Worm (Caenorhabditis elegans) whole organism, L1 larva: ENCODE data around the gene clec-180.

ENCODE experiments used
- C04F5.9 ChIP-seq: sonication (generic microtip); optimal IDR thresholded peaks from 2 replicates; lab custom pipeline; 2016; ENCODE audit warnings: missing genetic modification characterization, missing compliant biosample characterization
- C16A3.4 ChIP-seq: fragments of 150-350 bp; optimal IDR thresholded peaks from 2 replicates; lab custom pipeline; 2014; ENCODE audit warnings: missing biosample characterization, missing genetic modification characterization
- C34B4.2 ChIP-seq: sonication (generic microtip); optimal IDR thresholded peaks from 2 replicates; lab custom pipeline; 2017; ENCODE audit warnings: mild to moderate bottlenecking, missing genetic modification characterization, missing compliant biosample characterization
- F16B12.6 ChIP-seq: fragments of 150-350 bp; optimal IDR thresholded peaks from 2 replicates; lab custom pipeline; 2014; ENCODE audit warnings: missing biosample characterization, missing genetic modification characterization
- alr-1 ChIP-seq: fragments of 200-800 bp; sonication (Bioruptor generic); optimal IDR thresholded peaks from 2 replicates; lab custom pipeline; 2018; ENCODE audit warnings: borderline replicate concordance, mild to moderate bottlenecking, missing genetic modification characterization, missing compliant biosample characterization
- ama-1 ChIP-seq: fragments of 150-350 bp; optimal IDR thresholded peaks from 2 replicates; lab custom pipeline; 2014
- blmp-1 ChIP-seq: fragments of 150-350 bp; optimal IDR thresholded peaks from 2 replicates; lab custom pipeline; 2014; ENCODE audit warnings: missing biosample characterization, missing genetic modification characterization
- ceh-63 ChIP-seq: fragments of 200-800 bp; sonication (Bioruptor generic); optimal IDR thresholded peaks from 2 replicates; lab custom pipeline; 2018; ENCODE audit warnings: mild to moderate bottlenecking, missing genetic modification characterization, missing compliant biosample characterization
- ces-1 ChIP-seq: fragments of 150-350 bp; optimal IDR thresholded peaks from 2 replicates; lab custom pipeline; 2014; ENCODE audit warnings: missing biosample characterization, missing genetic modification reagents, missing genetic modification characterization
- dsc-1 ChIP-seq: sonication (generic microtip); optimal IDR thresholded peaks from 2 replicates; lab custom pipeline; 2016; ENCODE audit warnings: mild to moderate bottlenecking, missing genetic modification characterization, missing compliant biosample characterization
- efl-1 ChIP-seq, 4 experiments: fragments of 150-350 bp; optimal IDR thresholded peaks in 3 of 4; peaks in 1 of 4; 1 replicate in 1 of 4; 2 replicates in 3 of 4; lab custom pipeline; 2014; ENCODE audit warnings: missing biosample characterization in 2 of 4, missing genetic modification characterization in 2 of 4, missing genetic modification reagents in 2 of 4
- egl-27 ChIP-seq, 2 experiments: fragments of 150-350 bp in 1 of 2; sonication (generic microtip); optimal IDR thresholded peaks; 3 replicates each; lab custom pipeline; 2017 to 2018; ENCODE audit warnings: missing biosample characterization in 2 of 2, missing genetic modification characterization in 2 of 2, missing genetic modification reagents in 2 of 2
- elt-2 ChIP-seq: sonication (generic microtip); optimal IDR thresholded peaks from 2 replicates; lab custom pipeline; 2016; ENCODE audit warnings: missing genetic modification characterization, mild to moderate bottlenecking, inconsistent platforms, missing compliant biosample characterization, missing genetic modification reagents
- elt-3 ChIP-seq, 6 experiments: fragments of 150-350 bp in 1 of 6; sonication (generic microtip); optimal IDR thresholded peaks; 2 replicates each; lab custom pipeline; 2017 to 2018; ENCODE audit warnings: missing biosample characterization in 6 of 6, missing genetic modification characterization in 6 of 6, inconsistent platforms in 1 of 6
- fos-1 ChIP-seq: fragments of 150-350 bp; optimal IDR thresholded peaks from 2 replicates; lab custom pipeline; 2014; ENCODE audit warnings: missing biosample characterization, missing genetic modification characterization
- hlh-4 ChIP-seq: sonication (generic microtip); optimal IDR thresholded peaks from 2 replicates; lab custom pipeline; 2016; ENCODE audit warnings: mild to moderate bottlenecking, missing genetic modification characterization, missing compliant biosample characterization
- hpl-2 ChIP-seq: fragments of 150-350 bp; optimal IDR thresholded peaks from 2 replicates; lab custom pipeline; 2014; ENCODE audit warnings: missing biosample characterization, missing genetic modification reagents, missing genetic modification characterization
- irx-1 ChIP-seq: sonication (generic microtip); optimal IDR thresholded peaks from 2 replicates; lab custom pipeline; 2016; ENCODE audit warnings: missing genetic modification characterization, missing compliant biosample characterization
- isw-1 ChIP-seq: fragments of 200-800 bp; sonication (Bioruptor generic); IDR thresholded peaks from 2 replicates; pipeline ENCODE4 v1.3.6; 2022; ENCODE audit warnings: missing genetic modification characterization, missing compliant biosample characterization
- jun-1 ChIP-seq: fragments of 150-350 bp; optimal IDR thresholded peaks from 2 replicates; lab custom pipeline; 2014; ENCODE audit warnings: missing biosample characterization, missing genetic modification reagents, missing genetic modification characterization
- lin-14 ChIP-seq: fragments of 200-800 bp; sonication (Bioruptor generic); optimal IDR thresholded peaks from 2 replicates; lab custom pipeline; 2018; ENCODE audit warnings: mild to moderate bottlenecking, missing genetic modification characterization, moderate library complexity, missing compliant biosample characterization
- lin-15B ChIP-seq: fragments of 150-350 bp; sonication (generic microtip); optimal IDR thresholded peaks from 3 replicates; lab custom pipeline; 2014; ENCODE audit warnings: missing biosample characterization, missing genetic modification characterization
- lin-35 ChIP-seq, 2 experiments: fragments of 150-350 bp; optimal IDR thresholded peaks; 2 replicates each; lab custom pipeline; 2014; ENCODE audit warnings: missing biosample characterization in 2 of 2, missing genetic modification characterization in 2 of 2, missing genetic modification reagents in 2 of 2
- lir-3 ChIP-seq: sonication (generic microtip); optimal IDR thresholded peaks from 2 replicates; lab custom pipeline; 2016; ENCODE audit warnings: mild to moderate bottlenecking, missing genetic modification characterization, moderate library complexity, missing compliant biosample characterization; ENCODE audit not compliant: poor library complexity
- lsy-2 ChIP-seq, 2 experiments: fragments of 150-350 bp; optimal IDR thresholded peaks; 2 replicates each; lab custom pipeline; 2014; ENCODE audit warnings: missing biosample characterization in 2 of 2, missing genetic modification characterization in 2 of 2
- mep-1 ChIP-seq: fragments of 150-350 bp; optimal IDR thresholded peaks from 2 replicates; lab custom pipeline; 2014; ENCODE audit warnings: missing biosample characterization, missing genetic modification characterization
- nhr-11 ChIP-seq: fragments of 150-350 bp; optimal IDR thresholded peaks from 2 replicates; lab custom pipeline; 2014; ENCODE audit warnings: missing biosample characterization, missing genetic modification characterization
- nhr-20 ChIP-seq: sonication (generic microtip); optimal IDR thresholded peaks from 2 replicates; lab custom pipeline; 2016; ENCODE audit warnings: mild to moderate bottlenecking, missing genetic modification characterization, missing compliant biosample characterization
- nhr-71 ChIP-seq: sonication (generic microtip); optimal IDR thresholded peaks from 2 replicates; lab custom pipeline; 2016; ENCODE audit warnings: mild to moderate bottlenecking, missing genetic modification characterization, moderate library complexity, missing compliant biosample characterization
- nhr-77 ChIP-seq: fragments of 150-350 bp; optimal IDR thresholded peaks from 2 replicates; lab custom pipeline; 2014; ENCODE audit warnings: missing biosample characterization, missing genetic modification characterization
- nhr-84 ChIP-seq: sonication (generic microtip); optimal IDR thresholded peaks from 2 replicates; lab custom pipeline; 2017; ENCODE audit warnings: missing biosample characterization, missing genetic modification characterization
- nhr-85 ChIP-seq: sonication (generic microtip); peaks from one replicate; lab custom pipeline; 2016; ENCODE audit warnings: missing genetic modification characterization, inconsistent platforms, missing compliant biosample characterization
- nhr-90 ChIP-seq: sonication (generic microtip); optimal IDR thresholded peaks from 2 replicates; lab custom pipeline; 2016; ENCODE audit warnings: mild to moderate bottlenecking, missing genetic modification characterization, missing compliant biosample characterization; ENCODE audit not compliant: poor library complexity
- pax-3 ChIP-seq: fragments of 200-800 bp; sonication (Bioruptor generic); optimal IDR thresholded peaks from 2 replicates; lab custom pipeline; 2018; ENCODE audit warnings: mild to moderate bottlenecking, missing genetic modification characterization, moderate library complexity, missing compliant biosample characterization
- pqm-1 ChIP-seq: sonication (generic microtip); optimal IDR thresholded peaks from 3 replicates; lab custom pipeline; 2017; ENCODE audit warnings: missing biosample characterization, missing genetic modification characterization
- rnt-1 ChIP-seq: sonication (generic microtip); optimal IDR thresholded peaks from 2 replicates; lab custom pipeline; 2016; ENCODE audit warnings: mild to moderate bottlenecking, missing genetic modification characterization, moderate library complexity, missing compliant biosample characterization
- skn-1 ChIP-seq: fragments of 150-350 bp; optimal IDR thresholded peaks from 2 replicates; lab custom pipeline; 2014; ENCODE audit warnings: missing biosample characterization, missing genetic modification characterization
- snpc-4 ChIP-seq: fragments of 150-350 bp; optimal IDR thresholded peaks from 2 replicates; lab custom pipeline; 2014; ENCODE audit warnings: missing biosample characterization, missing genetic modification characterization
- snu-23 ChIP-seq: sonication (generic microtip); optimal IDR thresholded peaks from 2 replicates; lab custom pipeline; 2016; ENCODE audit warnings: missing genetic modification characterization, missing compliant biosample characterization
- unc-30 ChIP-seq: sonication (generic microtip); optimal IDR thresholded peaks from 2 replicates; lab custom pipeline; 2017; ENCODE audit warnings: missing biosample characterization, missing genetic modification characterization
- unc-86 ChIP-seq: sonication (generic microtip); optimal IDR thresholded peaks from 2 replicates; lab custom pipeline; 2016; ENCODE audit warnings: missing genetic modification characterization, missing compliant biosample characterization
- unc-98 ChIP-seq: fragments of 200-800 bp; sonication (Bioruptor generic); IDR thresholded peaks from 2 replicates; pipeline ENCODE4 v1.3.6; 2022; ENCODE audit warnings: missing genetic modification characterization, missing compliant biosample characterization
- zag-1 ChIP-seq: fragments of 150-350 bp; optimal IDR thresholded peaks from 2 replicates; lab custom pipeline; 2014; ENCODE audit warnings: missing biosample characterization, missing genetic modification characterization
- zip-4 ChIP-seq: fragments of 200-800 bp; sonication (Bioruptor generic); optimal IDR thresholded peaks from 2 replicates; lab custom pipeline; 2018; ENCODE audit warnings: mild to moderate bottlenecking, missing genetic modification characterization, moderate library complexity, missing compliant biosample characterization

clec-180 gene

DNA sequence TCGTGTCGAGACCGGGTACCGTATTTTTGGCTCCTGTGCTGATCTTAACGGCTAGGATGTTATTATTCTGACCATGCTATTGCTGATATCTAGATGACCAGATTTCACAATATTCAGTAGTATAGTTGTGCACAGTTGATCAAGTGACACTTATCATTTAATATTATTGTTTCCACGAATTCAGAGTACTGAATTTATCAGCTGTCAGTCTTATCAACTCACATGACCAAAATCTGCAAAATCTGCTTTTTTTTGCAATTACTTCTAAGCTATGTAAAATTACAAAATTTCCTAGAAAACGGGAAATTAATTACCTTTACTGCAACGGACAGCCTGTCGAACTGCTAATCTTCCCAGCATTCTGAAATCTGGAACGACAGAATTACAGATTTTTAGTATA, 18.2 kb upstream of the clec-180 start, which contains the start of gene pam-1:
TSS of gene pam-1 (minus strand) at position 368 of the 400 bp plus-strand sequence.
- TF ChIP-seq nhr-71 (tag; lab: Kevin White, UChicago) (peak; percentile 23), skn-1 (tag; lab: Kevin White, UChicago) (no peak), hlh-4 (tag; lab: Kevin White, UChicago) (peak; percentile 87)
- TF ChIP-seq, all 84 proteins: peak for 2

DNA sequence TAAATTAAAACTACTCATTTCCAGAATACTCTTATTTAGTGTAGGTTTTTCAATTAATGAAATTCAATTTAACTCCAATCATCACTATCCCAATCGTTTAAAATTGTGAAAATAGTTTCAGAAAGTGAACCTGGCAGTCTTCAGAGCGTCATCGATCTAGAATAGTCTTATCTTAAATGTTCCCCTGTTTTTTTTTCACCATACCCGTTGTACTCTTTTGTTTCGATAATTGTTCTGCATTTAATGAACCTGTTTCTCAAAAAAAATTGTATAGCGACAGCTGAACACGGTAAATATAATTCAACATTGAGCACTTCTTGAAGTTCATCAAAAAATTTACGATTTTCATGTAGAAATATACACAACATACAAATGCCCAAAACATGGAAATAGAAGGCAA, 17.4 kb upstream of the clec-180 start:
- no peak for TF ChIP-seq nhr-84
- no peak for TF ChIP-seq snpc-4 (tag; lab: Kevin White, UChicago)

ce11 chrIV:7552100-7552499, 16.6 kb upstream of the clec-180 start:
- no peak for TF ChIP-seq hpl-2
- no peak for TF ChIP-seq unc-86 (tag; lab: Kevin White, UChicago)
- no peak for TF ChIP-seq fos-1 (tag; lab: Kevin White, UChicago)
- TF ChIP-seq unc-98 (GFP tag; lab: Robert Waterston, UW) = no peak
- TF ChIP-seq nhr-90 (tag; lab: Kevin White, UChicago) = no peak
- TF ChIP-seq irx-1 (tag; lab: Kevin White, UChicago) = no peak
- no peak for TF ChIP-seq jun-1 (tag; lab: Kevin White, UChicago)
- no peak for TF ChIP-seq lin-15B (tag; lab: Kevin White, UChicago)
- no peak for TF ChIP-seq ama-1 (lab: Kevin White, UChicago)
- no peak for TF ChIP-seq nhr-20 (tag; lab: Kevin White, UChicago)
- TF ChIP-seq blmp-1 (tag; lab: Kevin White, UChicago) = no peak
- no peak for TF ChIP-seq nhr-85 (tag; lab: Kevin White, UChicago)
- no peak for TF ChIP-seq elt-2
- no peak for TF ChIP-seq alr-1 (tag; lab: Kevin White, UChicago)
- TF ChIP-seq, all 84 proteins: peak for 0

DNA sequence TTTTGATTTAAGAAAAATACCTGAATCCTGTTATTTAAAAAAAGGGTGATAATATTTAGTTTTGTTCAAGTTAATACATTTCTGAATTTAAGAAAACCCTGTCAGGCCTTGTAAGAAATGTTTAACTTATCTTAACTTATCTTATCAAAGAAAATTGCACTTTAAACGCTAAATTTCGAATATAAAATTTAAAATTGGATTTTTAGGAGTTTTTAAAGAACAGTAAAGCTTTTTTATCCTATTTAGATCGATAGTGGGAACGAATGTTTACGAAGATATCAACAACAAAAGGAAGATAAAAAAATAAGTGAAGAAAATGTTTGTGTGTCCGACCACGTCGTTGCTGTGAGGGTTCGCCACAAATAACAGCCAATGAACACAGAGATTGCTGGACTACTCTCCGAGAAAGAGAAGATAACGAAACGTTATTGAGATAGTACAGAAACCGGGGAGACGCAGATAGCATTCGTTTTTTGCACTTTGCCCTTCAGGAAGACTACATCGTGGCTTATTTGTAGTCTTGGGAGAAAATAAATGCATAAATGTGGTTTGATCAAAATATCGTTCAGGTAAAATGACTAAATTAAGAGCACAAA, 15.6 kb upstream of the clec-180 start, which contains the start of gene dif-1:
TSS of gene dif-1 (minus strand) at position 51 of the 596 bp plus-strand sequence.
- TF ChIP-seq unc-30 (tag; lab: Kevin White, UChicago) = no peak
- TF ChIP-seq lin-15B (tag; lab: Kevin White, UChicago) = no peak
- TF ChIP-seq lsy-2 (tag; optimal IDR thresholded peaks at IDR 0.05; lab: Kevin White, UChicago) = peak in 1 of 2 experiments; percentile 26
- TF ChIP-seq nhr-77 = no peak
- TF ChIP-seq nhr-85 (tag; lab: Kevin White, UChicago) = no peak
- peak; percentile 31 for TF ChIP-seq rnt-1 (tag; lab: Kevin White, UChicago)
- TF ChIP-seq lin-14 (GFP tag; lab: Kevin White, UChicago) = peak; percentile 73
- no peak for TF ChIP-seq isw-1 (GFP tag; lab: Robert Waterston, UW)
- no peak for TF ChIP-seq C04F5.9 (tag; lab: Kevin White, UChicago)
- no peak for TF ChIP-seq nhr-11 (tag; lab: Kevin White, UChicago)
- TF ChIP-seq mep-1 (tag; lab: Kevin White, UChicago) = peak; percentile 5
- no peak for TF ChIP-seq C34B4.2 (tag; lab: Kevin White, UChicago)
- TF ChIP-seq dsc-1 (tag; lab: Kevin White, UChicago) = no peak
- TF ChIP-seq nhr-71 (tag; lab: Kevin White, UChicago) = peak; percentile 30
- TF ChIP-seq elt-3 (tag; optimal IDR thresholded peaks at IDR 0.05; lab: Kevin White, UChicago) = peak in 2 of 6 experiments; percentile 23 to 35
- peak; percentile 4 for TF ChIP-seq F16B12.6 (tag; lab: Kevin White, UChicago)
- no peak for TF ChIP-seq alr-1 (tag; lab: Kevin White, UChicago)
- TF ChIP-seq zip-4 (GFP tag; lab: Kevin White, UChicago) = no peak
- TF ChIP-seq unc-86 (tag; lab: Kevin White, UChicago) = no peak
- no peak for TF ChIP-seq zag-1 (tag; lab: Kevin White, UChicago)
- TF ChIP-seq pax-3 (tag; lab: Kevin White, UChicago) = no peak
- TF ChIP-seq nhr-20 (tag; lab: Kevin White, UChicago) = peak; percentile 48
- TF ChIP-seq jun-1 (tag; lab: Kevin White, UChicago) = no peak
- TF ChIP-seq egl-27 (tag; optimal IDR thresholded peaks at IDR 0.05; lab: Kevin White, UChicago) = no peak
- no peak for TF ChIP-seq ces-1 (GFP tag; lab: Kevin White, UChicago)
- TF ChIP-seq ceh-63 (GFP tag; lab: Kevin White, UChicago) = no peak
- no peak for TF ChIP-seq lir-3 (tag; lab: Kevin White, UChicago)
- TF ChIP-seq nhr-90 (tag; lab: Kevin White, UChicago) = no peak
- TF ChIP-seq pqm-1 (tag; lab: Kevin White, UChicago) = no peak
- peak; percentile 65 for TF ChIP-seq elt-2
- TF ChIP-seq efl-1 (optimal IDR thresholded peaks at IDR 0.05; lab: Kevin White, UChicago) = peak; percentile 4 to 7
- TF ChIP-seq efl-1 (GFP tag; optimal IDR thresholded peaks at IDR 0.05 in 1 of 2; lab: Kevin White, UChicago) = peak in 1 of 2 experiments; percentile 13
- TF ChIP-seq C16A3.4 = no peak
- peak in 1 of 2 experiments; percentile 54 for TF ChIP-seq lin-35 (GFP tag; optimal IDR thresholded peaks at IDR 0.05; lab: Kevin White, UChicago)
- peak; percentile 58 for TF ChIP-seq snu-23
- TF ChIP-seq hpl-2 = no peak
